Fruit fly (Drosophila melanogaster): ENCODE results near the gene ea.

The ea gene

DNA sequence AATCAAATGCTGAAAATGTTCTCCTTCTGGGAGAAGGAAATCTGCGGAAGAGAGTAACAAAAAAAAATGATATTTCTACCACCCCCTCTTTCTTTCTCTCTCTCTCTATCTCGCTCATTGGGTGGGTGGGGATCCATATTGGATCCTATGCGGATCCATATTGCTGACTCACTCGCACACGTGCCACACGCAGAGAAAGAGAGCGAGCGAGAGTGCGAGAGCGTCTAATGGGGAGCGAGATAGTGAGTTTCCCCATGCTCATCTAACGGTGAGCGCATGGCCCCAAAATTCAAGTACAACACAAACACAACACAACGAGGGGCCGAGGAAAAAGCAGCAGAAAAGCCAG, 41.9 kb upstream of the ea start:
- TF ChIP-seq kay (GFP tag; ENCODE audit: borderline replicate concordance) (peak; percentile 11), CG12768 (GFP tag; optimal IDR thresholded peaks at IDR 0.05) (no peak), Mnt (GFP tag; optimal IDR thresholded peaks at IDR 0.05) (peak; percentile 32), pad (GFP tag; optimal IDR thresholded peaks at IDR 0.05) (peak; percentile 93)

DNA sequence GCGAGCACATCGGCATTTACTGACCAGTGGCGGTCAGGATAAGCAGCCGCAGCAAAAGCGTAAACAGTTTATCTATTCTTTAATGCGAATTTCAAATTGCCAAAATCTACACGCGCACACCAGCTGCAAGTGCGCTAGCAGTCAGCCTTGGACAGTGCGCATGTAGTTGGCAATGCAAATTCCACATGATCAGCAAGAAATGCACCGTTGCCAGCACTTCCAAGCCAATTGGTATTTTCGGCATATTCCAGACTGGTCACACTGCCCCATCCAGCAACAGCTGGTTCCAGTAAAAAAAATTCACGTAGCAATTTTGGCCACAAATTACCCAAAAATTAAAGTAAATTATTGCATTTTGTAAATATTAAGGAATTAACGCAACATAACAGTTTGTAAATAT, 40.8 kb upstream of the ea start:
- peak; percentile 63 for TF ChIP-seq ovo (GFP tag; optimal IDR thresholded peaks at IDR 0.05)
- peak; percentile 44 for TF ChIP-seq pad (GFP tag; optimal IDR thresholded peaks at IDR 0.05)
- TF ChIP-seq CG7101 (tag; optimal IDR thresholded peaks at IDR 0.05): no peak
- no peak for TF ChIP-seq bab1 (GFP tag; optimal IDR thresholded peaks at IDR 0.05)
- no peak for TF ChIP-seq CG33017 (tag; optimal IDR thresholded peaks at IDR 0.05)
- peak; percentile 30 for TF ChIP-seq CG1620 (GFP tag; optimal IDR thresholded peaks at IDR 0.05)
- TF ChIP-seq tj (GFP tag; optimal IDR thresholded peaks at IDR 0.05): peak; percentile 100
- no peak for TF ChIP-seq Hr96 (GFP tag; optimal IDR thresholded peaks at IDR 0.05)
- no peak for TF ChIP-seq kay (GFP tag; ENCODE audit: borderline replicate concordance)
- peak; percentile 78 for TF ChIP-seq Mnt (GFP tag; optimal IDR thresholded peaks at IDR 0.05)
- peak in 1 of 2 experiments; percentile 32 for TF ChIP-seq cnc (optimal IDR thresholded peaks at IDR 0.05)
- TF ChIP-seq cic (GFP tag; optimal IDR thresholded peaks at IDR 0.05): no peak
- TF ChIP-seq CG12768 (GFP tag; optimal IDR thresholded peaks at IDR 0.05): no peak
- TF ChIP-seq Crg-1 (GFP tag; optimal IDR thresholded peaks at IDR 0.05): peak; percentile 33
- no peak for TF ChIP-seq Clk (GFP tag; optimal IDR thresholded peaks at IDR 0.05)
- no peak for TF ChIP-seq CG7045 (GFP tag; optimal IDR thresholded peaks at IDR 0.05)
- TF ChIP-seq CG5204 (GFP tag; optimal IDR thresholded peaks at IDR 0.05): no peak
- peak; percentile 5 for TF ChIP-seq CG14711 (tag; optimal IDR thresholded peaks at IDR 0.05)

DNA sequence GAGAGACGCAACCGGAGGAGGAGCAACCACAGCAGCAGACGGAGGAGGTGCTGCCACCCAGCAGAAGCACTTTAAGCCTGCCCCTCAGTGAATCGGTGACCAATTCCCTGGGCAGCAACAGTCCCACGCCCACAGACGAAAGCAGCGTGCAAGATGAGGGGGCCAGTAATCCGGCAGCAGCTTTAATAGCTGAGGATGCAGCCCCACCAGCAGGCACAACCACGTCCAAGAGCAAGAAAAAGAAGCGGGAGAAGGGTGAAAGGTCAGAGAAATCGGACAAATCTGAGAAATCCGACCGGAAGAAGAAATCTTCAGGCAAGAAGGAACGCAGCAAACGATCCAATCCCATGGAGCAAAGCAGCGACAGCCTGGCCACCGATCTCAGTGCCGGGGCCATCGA, 39.7 kb upstream of the ea start:
- TF ChIP-seq bab1 (GFP tag; optimal IDR thresholded peaks at IDR 0.05): no peak
- no peak for TF ChIP-seq CG33017 (tag; optimal IDR thresholded peaks at IDR 0.05)
- TF ChIP-seq toe (GFP tag; optimal IDR thresholded peaks at IDR 0.05): no peak
- no peak for TF ChIP-seq Hr96 (GFP tag; optimal IDR thresholded peaks at IDR 0.05)
- TF ChIP-seq cnc (optimal IDR thresholded peaks at IDR 0.05): no peak
- TF ChIP-seq CG7101 (tag; optimal IDR thresholded peaks at IDR 0.05): no peak
- TF ChIP-seq CG14711 (tag; optimal IDR thresholded peaks at IDR 0.05): no peak
- TF ChIP-seq CG12768 (GFP tag; optimal IDR thresholded peaks at IDR 0.05): no peak
- no peak for TF ChIP-seq tj (GFP tag; optimal IDR thresholded peaks at IDR 0.05)
- no peak for TF ChIP-seq CG11617 (GFP tag; optimal IDR thresholded peaks at IDR 0.05)
- TF ChIP-seq ovo (GFP tag; optimal IDR thresholded peaks at IDR 0.05): no peak
- no peak for TF ChIP-seq Crg-1 (GFP tag; optimal IDR thresholded peaks at IDR 0.05)
- no peak for TF ChIP-seq Mnt (GFP tag; optimal IDR thresholded peaks at IDR 0.05)
- TF ChIP-seq cic (GFP tag; optimal IDR thresholded peaks at IDR 0.05): no peak
- TF ChIP-seq pad (GFP tag; optimal IDR thresholded peaks at IDR 0.05): no peak
- TF ChIP-seq CG5204 (GFP tag; optimal IDR thresholded peaks at IDR 0.05): no peak
- no peak for TF ChIP-seq kay (GFP tag; ENCODE audit: borderline replicate concordance)
- TF ChIP-seq Clk (GFP tag; optimal IDR thresholded peaks at IDR 0.05): no peak
- no peak for TF ChIP-seq CG1620 (GFP tag; optimal IDR thresholded peaks at IDR 0.05)
- TF ChIP-seq CG7045 (GFP tag; optimal IDR thresholded peaks at IDR 0.05): no peak

DNA sequence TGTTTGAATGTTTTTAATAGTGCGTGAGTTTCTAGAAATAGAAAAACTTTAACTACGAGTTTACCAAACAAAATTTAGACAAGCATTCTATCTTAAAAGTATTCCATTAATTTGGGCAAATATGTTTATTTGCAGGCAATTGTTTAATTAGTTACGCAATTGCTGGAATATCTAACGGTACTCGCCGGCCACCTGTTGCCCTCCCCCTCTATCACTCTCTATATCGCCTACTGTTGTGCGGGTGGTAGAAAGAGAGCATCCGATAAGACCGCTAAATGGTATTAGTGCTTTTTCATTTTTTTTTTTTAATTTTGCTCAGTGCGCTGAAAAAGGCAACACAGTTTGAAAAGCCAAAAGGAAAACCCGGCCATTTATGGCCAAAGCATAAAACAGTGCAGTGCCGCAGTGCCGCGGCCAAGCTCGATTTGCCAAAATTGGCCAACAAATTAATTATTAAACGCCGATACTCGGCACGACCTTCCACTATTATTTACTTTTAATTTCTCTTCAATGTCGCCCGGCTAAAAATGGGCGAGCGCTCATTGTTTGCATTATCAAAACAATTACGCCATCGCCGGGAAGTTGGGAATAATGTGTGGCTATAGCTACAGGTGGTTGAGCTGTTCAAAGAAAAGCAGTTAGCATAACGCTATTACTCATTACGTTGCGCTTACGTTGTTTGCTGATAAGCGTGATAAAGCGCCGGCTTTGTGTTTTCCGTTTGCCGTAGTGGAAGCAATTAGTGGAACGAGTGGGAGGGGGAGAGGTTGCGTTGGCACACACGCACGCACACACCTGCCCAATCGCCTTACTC, 38.5 kb upstream of the ea start:
- no peak for TF ChIP-seq CG33017 (tag; optimal IDR thresholded peaks at IDR 0.05)
- TF ChIP-seq ovo (GFP tag; optimal IDR thresholded peaks at IDR 0.05): peak; percentile 98
- TF ChIP-seq cic (GFP tag; optimal IDR thresholded peaks at IDR 0.05): no peak
- no peak for TF ChIP-seq CG5204 (GFP tag; optimal IDR thresholded peaks at IDR 0.05)
- TF ChIP-seq pad (GFP tag; optimal IDR thresholded peaks at IDR 0.05): peak; percentile 20

DNA sequence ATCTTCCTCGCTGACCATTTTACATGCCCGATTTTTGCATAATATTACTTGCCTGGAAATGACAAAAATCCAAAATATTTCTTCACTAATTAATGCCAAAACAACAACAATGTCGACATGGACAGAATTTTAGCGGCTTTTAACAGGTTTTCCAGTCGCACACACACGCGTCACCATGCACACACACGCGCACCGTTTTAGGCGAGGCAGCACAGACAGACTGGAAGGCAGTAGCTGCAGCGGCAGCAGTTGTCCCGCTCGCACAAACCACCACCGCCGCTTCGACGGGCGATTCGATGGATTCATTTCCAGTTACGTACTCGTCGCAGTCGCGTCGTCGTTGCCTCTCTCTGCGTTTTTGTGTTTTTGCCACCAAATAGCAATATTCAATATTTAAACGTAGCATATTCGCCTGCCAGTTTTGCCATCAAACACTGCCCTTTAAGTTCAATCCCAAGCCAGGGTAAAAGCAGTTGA, 37.8 kb upstream of the ea start, which contains the start of gene CG45218:
TSS of gene CG45218 (minus strand) at position 158 of the 477 bp plus-strand sequence.
- TF ChIP-seq ovo (GFP tag; optimal IDR thresholded peaks at IDR 0.05) (peak; percentile 26), bab1 (GFP tag; optimal IDR thresholded peaks at IDR 0.05) (no peak), pad (GFP tag; optimal IDR thresholded peaks at IDR 0.05) (peak; percentile 85), kay (GFP tag; ENCODE audit: borderline replicate concordance) (peak; percentile 95), Crg-1 (GFP tag; optimal IDR thresholded peaks at IDR 0.05) (no peak), toe (GFP tag; optimal IDR thresholded peaks at IDR 0.05) (no peak), CG1620 (GFP tag; optimal IDR thresholded peaks at IDR 0.05) (peak; percentile 34), cnc (optimal IDR thresholded peaks at IDR 0.05) (no peak), cic (GFP tag; optimal IDR thresholded peaks at IDR 0.05) (peak; percentile 53), CG12768 (GFP tag; optimal IDR thresholded peaks at IDR 0.05) (peak; percentile 20), CG7101 (tag; optimal IDR thresholded peaks at IDR 0.05) (peak; percentile 2), CG5204 (GFP tag; optimal IDR thresholded peaks at IDR 0.05) (no peak), CG11617 (GFP tag; optimal IDR thresholded peaks at IDR 0.05) (no peak), Mnt (GFP tag; optimal IDR thresholded peaks at IDR 0.05) (peak; percentile 41), Hr96 (GFP tag; optimal IDR thresholded peaks at IDR 0.05) (no peak), CG33017 (tag; optimal IDR thresholded peaks at IDR 0.05) (peak; percentile 15), Clk (GFP tag; optimal IDR thresholded peaks at IDR 0.05) (no peak), CG7045 (GFP tag; optimal IDR thresholded peaks at IDR 0.05) (no peak), tj (GFP tag; optimal IDR thresholded peaks at IDR 0.05) (peak; percentile 78), CG14711 (tag; optimal IDR thresholded peaks at IDR 0.05) (no peak)
